Fruit fly (Drosophila melanogaster): ENCODE results near the gene CG13082.

CG13082 gene

DNA sequence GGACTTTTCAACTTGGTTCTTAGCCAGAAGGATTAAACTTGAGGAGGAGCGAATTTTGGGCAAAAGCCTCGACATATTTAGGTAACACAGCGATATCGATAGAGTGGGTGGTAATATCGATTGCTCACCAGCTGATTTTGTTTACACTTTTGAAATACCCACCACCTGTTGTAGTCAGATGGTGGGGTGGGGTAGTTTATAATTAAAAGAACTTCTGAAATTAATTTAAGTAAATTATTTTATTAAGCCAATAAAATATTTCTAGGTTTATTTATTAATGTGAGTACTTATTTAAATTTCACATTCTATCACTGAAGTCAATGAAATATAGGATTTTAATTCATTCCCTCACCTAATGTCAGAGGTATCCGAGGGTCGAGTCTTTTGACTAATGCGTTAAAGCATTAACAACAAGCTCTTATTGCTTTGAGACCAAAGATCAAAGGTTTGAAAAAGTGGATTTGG is 48.2 kb upstream of the CG13082 start, which contains the start of the genes CG10194 and CG18094 (continued):
- TF ChIP-seq Xrp1 (GFP tag; IDR thresholded peaks at IDR 0.05) (peak; percentile 30; the same call in 1 of the 2 replicates), chinmo (GFP tag; IDR thresholded peaks at IDR 0.05; ENCODE audit: partially characterized antibody) (0 out of 4 replicates have a peak, but pooled peaks have one; percentile 43), CG11695 (GFP tag; IDR thresholded peaks at IDR 0.05) (0 out of 3 replicates have a peak, but pooled peaks have one; percentile 32), CG10654 (GFP tag; optimal IDR thresholded peaks at IDR 0.05) (peak; percentile 16), run (tag; optimal IDR thresholded peaks at IDR 0.05) (no peak), Ptx1 (GFP tag; IDR thresholded peaks at IDR 0.05) (peak; percentile 41; the same call in 1 of the 2 replicates), CG17829 (tag; optimal IDR thresholded peaks at IDR 0.05) (peak; percentile 15), grau (tag; optimal IDR thresholded peaks at IDR 0.05) (no peak), Fer1 (GFP tag; optimal IDR thresholded peaks at IDR 0.05) (peak; percentile 66), sens (GFP tag) (peak; percentile 27), Usf (GFP tag; optimal IDR thresholded peaks at IDR 0.05) (no peak), klu (GFP tag; IDR thresholded peaks at IDR 0.05) (no peak), CG15514 (GFP tag; optimal IDR thresholded peaks at IDR 0.05) (peak; percentile 20), CG13123 (GFP tag; optimal IDR thresholded peaks at IDR 0.05) (no peak), Atf3 (GFP tag; optimal IDR thresholded peaks at IDR 0.05) (no peak), rib (GFP tag; IDR thresholded peaks at IDR 0.05) (no peak), CG7987 (GFP tag; optimal IDR thresholded peaks at IDR 0.05) (no peak), MBD-R2 (GFP tag; IDR thresholded peaks at IDR 0.05) (peak; percentile 91), HmgZ (tag; optimal IDR thresholded peaks at IDR 0.05) (peak; percentile 43), Kr (GFP tag; optimal IDR thresholded peaks at IDR 0.05) (no peak), CG17612 (GFP tag; IDR thresholded peaks at IDR 0.05) (no peak), CG6689 (GFP tag; IDR thresholded peaks at IDR 0.05) (no peak; the same call in 1 of the 2 replicates), CG12155 (GFP tag; optimal IDR thresholded peaks at IDR 0.05) (peak; percentile 57), Doc3 (GFP tag; IDR thresholded peaks at IDR 0.05; ENCODE audit: partially characterized antibody) (peak; percentile 63), Pdp1 (GFP tag; optimal IDR thresholded peaks at IDR 0.05) (peak; percentile 2 to 81), MTF-1 (GFP tag; optimal IDR thresholded peaks at IDR 0.05; ENCODE audit: borderline replicate concordance) (no peak), CG4282 (GFP tag; optimal IDR thresholded peaks at IDR 0.05) (no peak), mirr (GFP tag; optimal IDR thresholded peaks at IDR 0.05) (no peak), CG6175 (GFP tag; IDR thresholded peaks at IDR 0.05) (no peak), CG13287 (GFP tag; IDR thresholded peaks at IDR 0.05; ENCODE audit: partially characterized antibody) (peak; percentile 75), gsb (GFP tag; IDR thresholded peaks at IDR 0.05) (no peak), gsb-n (tag; optimal IDR thresholded peaks at IDR 0.05) (no peak), ro (GFP tag; IDR thresholded peaks at IDR 0.05) (no peak), vfl (GFP tag; optimal IDR thresholded peaks at IDR 0.05) (no peak), ftz-f1 (GFP tag; optimal IDR thresholded peaks at IDR 0.05) (no peak), Nf-YA (GFP tag; IDR thresholded peaks at IDR 0.05) (no peak), ind (GFP tag; optimal IDR thresholded peaks at IDR 0.05) (peak; percentile 55), CG11398 (GFP tag; optimal IDR thresholded peaks at IDR 0.05) (no peak), CG8089 (GFP tag; optimal IDR thresholded peaks at IDR 0.05) (no peak), CG13775 (GFP tag; optimal IDR thresholded peaks at IDR 0.05) (peak; percentile 47), tap (tag; optimal IDR thresholded peaks at IDR 0.05) (no peak), CG1792 (GFP tag; optimal IDR thresholded peaks at IDR 0.05) (no peak), CG7271 (tag; optimal IDR thresholded peaks at IDR 0.05) (no peak), CG2199 (GFP tag; IDR thresholded peaks at IDR 0.05) (no peak), prd (optimal IDR thresholded peaks at IDR 0.05) (no peak), prd (GFP tag; IDR thresholded peaks at IDR 0.05) (peak; percentile 51; the same call in 2 of the 3 replicates), YL-1 (GFP tag; optimal IDR thresholded peaks at IDR 0.05) (no peak), Dref (GFP tag; IDR thresholded peaks at IDR 0.05) (peak; percentile 74), CG2116 (GFP tag; optimal IDR thresholded peaks at IDR 0.05) (peak; percentile 51), Hr78 (GFP tag; optimal IDR thresholded peaks at IDR 0.05) (no peak), az2 (GFP tag; optimal IDR thresholded peaks at IDR 0.05) (peak; percentile 56)
